Worm (Caenorhabditis elegans) whole organism, L2 larva: ENCODE measurements around the gene C16C8.17.
"Not testable (repeated sequence)": the region's sequence is repeated elsewhere in the genome, so short reads cannot be mapped to it uniquely, and the experiment has no call there.

ENCODE experiments used
- C34F6.9 ChIP-seq: fragments of 150-350 bp; optimal IDR thresholded peaks from 2 replicates; lab custom pipeline; 2014; ENCODE audit warnings: missing biosample characterization, missing genetic modification characterization
- ZK546.5 ChIP-seq: sonication (generic microtip); optimal IDR thresholded peaks from 2 replicates; lab custom pipeline; 2017; ENCODE audit warnings: missing biosample characterization, missing genetic modification characterization
- aly-2 ChIP-seq: fragments of 150-350 bp; optimal IDR thresholded peaks from 2 replicates; lab custom pipeline; 2014; ENCODE audit warnings: missing biosample characterization, missing genetic modification characterization
- ama-1 ChIP-seq: fragments of 150-350 bp; optimal IDR thresholded peaks from 2 replicates; lab custom pipeline; 2018; ENCODE audit warnings: inconsistent platforms
- blmp-1 ChIP-seq: sonication (generic microtip); optimal IDR thresholded peaks from 2 replicates; lab custom pipeline; 2017; ENCODE audit warnings: missing genetic modification characterization, mild to moderate bottlenecking, missing compliant biosample characterization, antibody characterized with exemption, moderate library complexity; ENCODE audit not compliant: insufficient read depth
- ceh-16 ChIP-seq: fragments of 150-350 bp; optimal IDR thresholded peaks from 2 replicates; lab custom pipeline; 2014; ENCODE audit warnings: missing biosample characterization, missing genetic modification characterization
- crh-2 ChIP-seq: sonication (generic microtip); optimal IDR thresholded peaks from 2 replicates; lab custom pipeline; 2017; ENCODE audit warnings: missing biosample characterization, missing genetic modification characterization
- dmd-4 ChIP-seq: sonication (generic microtip); optimal IDR thresholded peaks from 2 replicates; lab custom pipeline; 2017; ENCODE audit warnings: missing biosample characterization, missing genetic modification characterization
- elt-1 ChIP-seq: fragments of 150-350 bp; optimal IDR thresholded peaks from 2 replicates; lab custom pipeline; 2014; ENCODE audit warnings: missing biosample characterization, missing genetic modification characterization
- elt-3 ChIP-seq: sonication (generic microtip); optimal IDR thresholded peaks from 2 replicates; lab custom pipeline; 2017; ENCODE audit warnings: missing biosample characterization, missing genetic modification characterization
- gmeb-1 ChIP-seq: fragments of 150-350 bp; optimal IDR thresholded peaks from 2 replicates; lab custom pipeline; 2014; ENCODE audit warnings: missing biosample characterization, missing genetic modification characterization
- lin-11 ChIP-seq: fragments of 150-350 bp; sonication (generic microtip); optimal IDR thresholded peaks from 2 replicates; lab custom pipeline; 2014; ENCODE audit warnings: missing biosample characterization, missing genetic modification characterization, inconsistent platforms, mixed read lengths
- lin-39 ChIP-seq: fragments of 150-350 bp; optimal IDR thresholded peaks from 2 replicates; lab custom pipeline; 2014; ENCODE audit warnings: missing biosample characterization, missing genetic modification reagents, missing genetic modification characterization
- lsy-2 ChIP-seq, 2 experiments: fragments of 150-350 bp in 1 of 2; sonication (generic microtip) in 1 of 2; optimal IDR thresholded peaks; 2 replicates each; lab custom pipeline; 2014 to 2017; ENCODE audit warnings: missing biosample characterization in 2 of 2, missing genetic modification characterization in 2 of 2
- mab-5 ChIP-seq: fragments of 150-350 bp; optimal IDR thresholded peaks from 2 replicates; lab custom pipeline; 2014; ENCODE audit warnings: missing biosample characterization, missing genetic modification characterization
- mbf-1 ChIP-seq: sonication (generic microtip); optimal IDR thresholded peaks from 2 replicates; lab custom pipeline; 2017; ENCODE audit warnings: missing biosample characterization, missing genetic modification characterization
- mdl-1 ChIP-seq, 2 experiments: fragments of 150-350 bp in 1 of 2; sonication (generic microtip) in 1 of 2; optimal IDR thresholded peaks; 2 replicates each; lab custom pipeline; 2017; ENCODE audit warnings: missing biosample characterization in 2 of 2, missing genetic modification characterization in 2 of 2
- nhr-12 ChIP-seq: fragments of 150-350 bp; optimal IDR thresholded peaks from 2 replicates; lab custom pipeline; 2014; ENCODE audit warnings: missing biosample characterization, missing genetic modification characterization
- nhr-129 ChIP-seq: fragments of 150-350 bp; optimal IDR thresholded peaks from 2 replicates; lab custom pipeline; 2014; ENCODE audit warnings: missing biosample characterization, missing genetic modification characterization
- nhr-21 ChIP-seq: fragments of 150-350 bp; optimal IDR thresholded peaks from 2 replicates; lab custom pipeline; 2014; ENCODE audit warnings: missing biosample characterization, missing genetic modification characterization
- nhr-237 ChIP-seq: fragments of 150-350 bp; optimal IDR thresholded peaks from 2 replicates; lab custom pipeline; 2014; ENCODE audit warnings: missing biosample characterization, missing genetic modification characterization
- nhr-25 ChIP-seq: fragments of 150-350 bp; sonication (generic microtip); optimal IDR thresholded peaks from 3 replicates; lab custom pipeline; 2014; ENCODE audit warnings: missing biosample characterization, missing genetic modification characterization
- nhr-6 ChIP-seq: fragments of 150-350 bp; optimal IDR thresholded peaks from 2 replicates; lab custom pipeline; 2014; ENCODE audit warnings: missing biosample characterization, missing genetic modification characterization
- sem-4 ChIP-seq: fragments of 150-350 bp; optimal IDR thresholded peaks from 2 replicates; lab custom pipeline; 2014; ENCODE audit warnings: missing biosample characterization, missing genetic modification reagents, missing genetic modification characterization
- skn-1 ChIP-seq: sonication (generic microtip); optimal IDR thresholded peaks from 2 replicates; lab custom pipeline; 2017; ENCODE audit warnings: missing biosample characterization, missing genetic modification characterization
- sma-3 ChIP-seq: sonication (generic microtip); optimal IDR thresholded peaks from 2 replicates; lab custom pipeline; 2016; ENCODE audit warnings: missing genetic modification reagents, missing genetic modification characterization, missing compliant biosample characterization
- sma-9 ChIP-seq, 2 experiments: fragments of 150-350 bp in 1 of 2; sonication (generic microtip) in 1 of 2; optimal IDR thresholded peaks; 2 replicates each; lab custom pipeline; 2014 to 2016; ENCODE audit warnings: missing genetic modification characterization in 2 of 2, mild to moderate bottlenecking in 1 of 2, missing biosample characterization in 1 of 2, missing compliant biosample characterization in 1 of 2, missing genetic modification reagents in 1 of 2, moderate library complexity in 1 of 2
- snpc-4 ChIP-seq: fragments of 150-350 bp; optimal IDR thresholded peaks from 2 replicates; lab custom pipeline; 2014; ENCODE audit warnings: missing biosample characterization, missing genetic modification characterization
- unc-55 ChIP-seq: fragments of 150-350 bp; sonication (generic microtip); optimal IDR thresholded peaks from 3 replicates; lab custom pipeline; 2014; ENCODE audit warnings: missing biosample characterization, missing genetic modification reagents, missing genetic modification characterization
- unc-62 ChIP-seq: fragments of 150-350 bp; optimal IDR thresholded peaks from 2 replicates; lab custom pipeline; 2014; ENCODE audit warnings: missing biosample characterization, missing genetic modification reagents, missing genetic modification characterization
- zag-1 ChIP-seq: fragments of 150-350 bp; optimal IDR thresholded peaks from 2 replicates; lab custom pipeline; 2014; ENCODE audit warnings: missing biosample characterization, missing genetic modification characterization
- ztf-1 ChIP-seq: fragments of 200-800 bp; sonication (Bioruptor generic); conservative IDR thresholded peaks from 2 replicates; pipeline ENCODE4 v1.3.6; 2022; ENCODE audit warnings: missing genetic modification characterization, missing compliant biosample characterization
- ztf-11 ChIP-seq: sonication (generic microtip); optimal IDR thresholded peaks from 2 replicates; lab custom pipeline; 2017; ENCODE audit warnings: missing biosample characterization, missing genetic modification characterization
- ztf-4 ChIP-seq: fragments of 150-350 bp; optimal IDR thresholded peaks from 2 replicates; lab custom pipeline; 2014; ENCODE audit warnings: missing biosample characterization, missing genetic modification characterization

C16C8.17 gene

ce11 chrII:3447906-3448305 is 7.3 kb downstream of the C16C8.17 start, which contains the start of gene C16C8.21:
TSS of gene C16C8.21 (plus strand) at chrII:3448206.
- no peak for TF ChIP-seq nhr-12 (tag; lab: Kevin White, UChicago)
- TF ChIP-seq elt-1, result no peak
- no peak for TF ChIP-seq unc-55 (GFP tag; lab: Kevin White, UChicago)
- no peak for TF ChIP-seq nhr-6
- no peak for TF ChIP-seq nhr-25 (tag; lab: Kevin White, UChicago)
- no peak for TF ChIP-seq gmeb-1 (tag; lab: Kevin White, UChicago)
- TF ChIP-seq zag-1 (tag; lab: Kevin White, UChicago), result no peak
- TF ChIP-seq nhr-21, result no peak
- TF ChIP-seq ZK546.5 (tag; lab: Kevin White, UChicago), result no peak
- TF ChIP-seq snpc-4, result no peak
- no peak for TF ChIP-seq lsy-2 (tag; optimal IDR thresholded peaks at IDR 0.05; lab: Kevin White, UChicago)

DNA sequence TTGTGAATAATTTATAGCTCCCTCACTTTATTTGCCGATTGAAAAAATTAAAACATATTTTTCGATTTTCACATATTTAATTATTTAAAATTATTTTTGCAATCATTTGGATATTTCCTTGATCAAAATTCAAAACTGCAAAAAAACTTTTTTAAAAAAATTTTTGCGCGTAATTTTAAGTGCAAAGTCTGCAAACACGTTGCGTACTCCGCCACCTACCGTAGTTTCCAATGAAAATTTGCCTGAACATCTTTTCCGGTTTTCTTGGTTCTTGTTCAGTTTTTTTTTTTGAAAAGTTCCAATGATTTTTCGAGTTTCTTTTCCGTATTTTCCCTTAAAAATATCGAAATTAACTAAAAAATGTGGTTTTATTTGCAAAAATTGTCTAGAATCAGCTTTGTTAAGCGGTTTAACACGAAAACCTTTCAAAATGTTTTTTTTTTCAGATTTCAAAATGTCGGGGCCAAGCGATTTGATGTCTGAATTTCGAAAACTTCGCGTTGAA is 8.2 kb downstream of the C16C8.17 start, which contains the start of gene C16C8.25:
Gene C16C8.25 (plus strand): TSS at position 455 of the 505 bp plus-strand sequence.
- no peak for TF ChIP-seq lin-39 (tag; lab: Kevin White, UChicago)
- TF ChIP-seq aly-2 (tag; lab: Kevin White, UChicago), result no peak
- TF ChIP-seq elt-3 (tag; lab: Kevin White, UChicago), result no peak
- no peak for TF ChIP-seq blmp-1
- TF ChIP-seq C34F6.9 (tag; lab: Kevin White, UChicago), result no peak
- TF ChIP-seq nhr-237 (tag; lab: Kevin White, UChicago), result no peak
- TF ChIP-seq elt-1, result no peak
- no peak for TF ChIP-seq ama-1 (lab: Kevin White, UChicago)
- TF ChIP-seq nhr-129 (tag; lab: Kevin White, UChicago), result no peak
- TF ChIP-seq ztf-4 (tag; lab: Kevin White, UChicago), result no peak
- TF ChIP-seq gmeb-1 (tag; lab: Kevin White, UChicago), result no peak
- no peak for TF ChIP-seq sma-3
- no peak for TF ChIP-seq ceh-16 (tag; lab: Kevin White, UChicago)

DNA sequence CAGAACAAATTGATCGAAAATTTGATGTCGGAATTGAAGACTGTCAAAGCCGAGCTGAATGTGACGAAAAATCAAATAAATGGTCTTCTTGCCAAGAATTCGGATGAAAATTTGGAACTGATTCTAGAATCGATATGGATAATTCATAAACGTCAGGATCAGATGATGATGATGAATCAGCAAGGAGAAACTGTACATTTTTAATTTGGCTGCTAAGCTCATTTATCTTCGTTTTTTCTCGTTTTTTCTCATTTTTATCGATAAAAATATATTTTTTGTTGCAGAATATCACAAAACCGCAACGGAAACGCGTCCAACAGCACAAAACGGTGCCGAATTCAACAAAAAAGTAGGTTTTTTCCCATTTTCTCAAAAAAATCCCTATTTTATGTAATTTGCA is 8.9 kb downstream of the C16C8.17 start, which contains the start of gene C16C8.14:
Gene C16C8.14 (plus strand): TSS at position 301 of the 400 bp plus-strand sequence.
- not testable (repeated sequence) for TF ChIP-seq mdl-1 (tag; optimal IDR thresholded peaks at IDR 0.05; lab: Kevin White, UChicago); crh-2 (tag; lab: Kevin White, UChicago); nhr-25 (tag; lab: Kevin White, UChicago)
- TF ChIP-seq, all 48 proteins: peak for 0; not testable (repeated sequence) for 48

- no peak for TF ChIP-seq ceh-16 (tag; lab: Kevin White, UChicago)
- TF ChIP-seq elt-3 (tag; lab: Kevin White, UChicago), result no peak
- TF ChIP-seq lin-11 (tag; lab: Kevin White, UChicago), result no peak
- no peak for TF ChIP-seq unc-55 (GFP tag; lab: Kevin White, UChicago)
- no peak for TF ChIP-seq ztf-11 (tag; lab: Kevin White, UChicago)
- no peak for TF ChIP-seq ztf-1 (GFP tag; lab: Robert Waterston, UW)
- TF ChIP-seq mab-5, result no peak
- TF ChIP-seq sem-4 (tag; lab: Kevin White, UChicago), result no peak
- no peak for TF ChIP-seq sma-9 (GFP tag; optimal IDR thresholded peaks at IDR 0.05; lab: Kevin White, UChicago)
- no peak for TF ChIP-seq sma-9 (tag; optimal IDR thresholded peaks at IDR 0.05; lab: Kevin White, UChicago)
- no peak for TF ChIP-seq dmd-4 (tag; lab: Kevin White, UChicago)
Observed at ce11 chrII:3452421-3452820, 11.8 kb downstream of the C16C8.17 start, which contains the start of gene C16C8.12. TSS of gene C16C8.12 (plus strand) at chrII:3452721.

ce11 chrII:3453521-3453920 is 12.9 kb downstream of the C16C8.17 start, which contains the start of gene C16C8.11:
TSS of gene C16C8.11 (plus strand) at chrII:3453708.
- TF ChIP-seq mbf-1 (no peak), skn-1 (tag; lab: Kevin White, UChicago) (no peak), elt-1 (no peak), unc-62 (no peak)
